Worm (Caenorhabditis elegans) whole organism, early embryonic: Measurements from ENCODE around the gene cal-8.

ENCODE experiments used
- aly-1 ChIP-seq: sonication (generic microtip); optimal IDR thresholded peaks from 2 replicates; lab custom pipeline; 2016; ENCODE audit warnings: missing genetic modification characterization, missing compliant biosample characterization
- ama-1 ChIP-seq: fragments of 150-350 bp; optimal IDR thresholded peaks from 2 replicates; lab custom pipeline; 2014
- flt-1 ChIP-seq: fragments of 200-800 bp; sonication (Bioruptor generic); IDR thresholded peaks from 2 replicates; pipeline ENCODE4 v1.3.6; 2022; ENCODE audit warnings: missing genetic modification characterization, missing compliant biosample characterization
- tra-4 ChIP-seq: sonication (generic microtip); optimal IDR thresholded peaks from 2 replicates; lab custom pipeline; 2017; ENCODE audit warnings: missing genetic modification characterization, missing compliant biosample characterization

- TF ChIP-seq ama-1 (lab: Kevin White, UChicago) = no peak
- no peak for TF ChIP-seq tra-4 (tag; lab: Kevin White, UChicago)
- TF ChIP-seq aly-1 (tag; lab: Kevin White, UChicago) = no peak
- TF ChIP-seq flt-1 = no peak
Measured at ce11 chrII:5505820-5506287, 24.0 kb upstream of the cal-8 start, which contains the start of gene npp-24.
